Fruit fly (Drosophila melanogaster) whole organism, adult: ENCODE results near the gene CG33093.

Experiments used
- CG11617 ChIP-seq: fragments of 200-800 bp; sonication (Bioruptor generic); optimal IDR thresholded peaks from 2 replicates; lab custom pipeline; 2017; ENCODE audit warnings: mild to moderate bottlenecking, missing biosample characterization, missing genetic modification reagents, missing genetic modification characterization
- CG1620 ChIP-seq: fragments of 200-800 bp; sonication (Bioruptor generic); optimal IDR thresholded peaks from 2 replicates; lab custom pipeline; 2016; ENCODE audit warnings: missing biosample characterization, missing genetic modification characterization
- CG7101 ChIP-seq: fragments of 200-800 bp; sonication (Bioruptor generic); optimal IDR thresholded peaks from 2 replicates; lab custom pipeline; 2018; ENCODE audit warnings: missing biosample characterization, mild to moderate bottlenecking, missing genetic modification characterization, moderate library complexity
- Mnt ChIP-seq: fragments of 200-800 bp; sonication (Bioruptor generic); optimal IDR thresholded peaks from 2 replicates; lab custom pipeline; 2016; ENCODE audit warnings: missing biosample characterization, mild to moderate bottlenecking, missing genetic modification characterization
- cnc ChIP-seq, 2 experiments: fragments of >200 bp; optimal IDR thresholded peaks; 2 replicates each; lab custom pipeline; 2017
- kay ChIP-seq: fragments of 200-800 bp; sonication (Bioruptor generic); peaks from one replicate; lab custom pipeline; 2016; ENCODE audit warnings: missing biosample characterization, missing genetic modification characterization, borderline replicate concordance
- ovo ChIP-seq: fragments of 200-800 bp; sonication (Bioruptor generic); optimal IDR thresholded peaks from 2 replicates; lab custom pipeline; 2016; ENCODE audit warnings: missing biosample characterization, missing genetic modification characterization

DNA sequence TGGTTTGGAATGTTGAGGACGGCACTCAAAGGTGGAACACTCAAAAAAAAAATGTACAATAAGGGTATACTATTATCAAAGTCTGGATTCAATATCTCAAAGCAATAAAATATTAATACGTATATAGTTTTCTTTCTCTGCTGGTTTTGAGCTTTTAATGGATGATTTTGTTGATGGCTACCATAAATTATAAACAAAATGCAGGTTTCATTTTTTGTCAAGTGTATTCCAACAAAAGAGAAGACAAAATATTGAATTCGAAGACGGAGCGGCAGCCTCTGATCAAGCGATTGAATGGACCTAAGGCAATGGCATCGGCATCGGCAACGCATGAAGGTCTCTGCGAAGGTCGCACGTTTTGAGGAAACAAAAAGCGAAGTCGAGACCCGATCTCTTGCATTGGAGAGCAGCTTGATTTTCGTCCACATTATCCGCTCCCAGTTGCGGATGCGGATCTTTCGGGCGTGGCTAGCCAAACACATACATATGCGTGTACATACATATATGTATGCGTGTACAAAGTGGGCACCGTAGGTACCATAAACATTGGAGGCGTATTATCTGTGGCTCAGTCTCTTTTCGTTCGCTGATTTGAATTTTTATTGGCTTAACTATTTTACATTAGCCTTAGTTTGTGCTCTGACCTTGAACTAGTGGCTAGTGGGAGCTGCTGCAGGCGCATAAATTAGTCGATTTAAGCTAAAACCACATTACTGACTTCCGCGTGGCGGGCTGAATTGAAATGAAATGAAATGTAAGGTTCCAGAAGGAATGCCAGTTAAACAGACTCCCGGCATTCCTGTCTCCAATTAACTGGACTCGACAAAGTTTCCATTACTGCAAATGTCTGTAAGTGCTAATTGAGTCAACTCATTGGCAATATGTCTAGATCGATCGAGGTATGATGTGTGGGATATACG, 5.0 kb upstream of the CG33093 start:
- TF ChIP-seq CG11617 (GFP tag; lab: Kevin White, UChicago): no peak
- no peak for TF ChIP-seq Mnt (GFP tag; lab: Kevin White, UChicago)
- no peak for TF ChIP-seq CG7101 (tag; lab: Kevin White, UChicago)
- no peak for TF ChIP-seq ovo (GFP tag; lab: Kevin White, UChicago)
- TF ChIP-seq kay (GFP tag; lab: Kevin White, UChicago): no peak
- TF ChIP-seq cnc (optimal IDR thresholded peaks at IDR 0.05; lab: Kevin White, UChicago): no peak
- no peak for TF ChIP-seq CG1620 (GFP tag; lab: Kevin White, UChicago)
